Worm (Caenorhabditis elegans) whole organism, L3 larva: ENCODE measurements around the gene clic-1.

Source experiments
- R02D3.7 ChIP-seq: fragments of 150-350 bp; optimal IDR thresholded peaks from 2 replicates; lab custom pipeline; 2014; ENCODE audit warnings: missing biosample characterization, missing genetic modification characterization
- ZK546.5 ChIP-seq: sonication (generic microtip); optimal IDR thresholded peaks from 2 replicates; lab custom pipeline; 2017; ENCODE audit warnings: missing biosample characterization, missing genetic modification characterization
- ama-1 ChIP-seq: fragments of 150-350 bp; optimal IDR thresholded peaks from 2 replicates; lab custom pipeline; 2018
- ceh-16 ChIP-seq: sonication (generic microtip); optimal IDR thresholded peaks from 2 replicates; lab custom pipeline; 2017; ENCODE audit warnings: missing biosample characterization, missing genetic modification characterization
- ceh-28 ChIP-seq: fragments of 150-350 bp; optimal IDR thresholded peaks from 2 replicates; lab custom pipeline; 2014; ENCODE audit warnings: missing biosample characterization, missing genetic modification reagents, missing genetic modification characterization
- ceh-9 ChIP-seq: sonication (generic microtip); optimal IDR thresholded peaks from 2 replicates; lab custom pipeline; 2018; ENCODE audit warnings: missing biosample characterization, missing genetic modification characterization
- daf-12 ChIP-seq: fragments of 150-350 bp; optimal IDR thresholded peaks from 2 replicates; lab custom pipeline; 2014; ENCODE audit warnings: missing biosample characterization, missing genetic modification reagents, missing genetic modification characterization
- egl-27 ChIP-seq: sonication (generic microtip); optimal IDR thresholded peaks from 4 replicates; lab custom pipeline; 2017; ENCODE audit warnings: missing biosample characterization, missing genetic modification reagents, missing genetic modification characterization
- egl-5 ChIP-seq: fragments of 150-350 bp; optimal IDR thresholded peaks from 2 replicates; lab custom pipeline; 2017; ENCODE audit warnings: missing biosample characterization, missing genetic modification reagents, missing genetic modification characterization, inconsistent platforms
- elt-1 ChIP-seq: fragments of 150-350 bp; optimal IDR thresholded peaks from 2 replicates; lab custom pipeline; 2014; ENCODE audit warnings: missing biosample characterization, missing genetic modification characterization
- elt-3 ChIP-seq, 3 experiments: fragments of 150-350 bp in 1 of 3; sonication (generic microtip) in 2 of 3; optimal IDR thresholded peaks; 2 replicates in 2 of 3; 4 replicates in 1 of 3; lab custom pipeline; 2014 to 2017; ENCODE audit warnings: missing biosample characterization in 3 of 3, missing genetic modification characterization in 3 of 3
- eor-1 ChIP-seq, 2 experiments: fragments of 150-350 bp; optimal IDR thresholded peaks; 2 replicates each; lab custom pipeline; 2014 to 2018; ENCODE audit warnings: missing biosample characterization in 2 of 2, missing genetic modification characterization in 2 of 2
- fkh-10 ChIP-seq: sonication (generic microtip); optimal IDR thresholded peaks from 2 replicates; lab custom pipeline; 2017; ENCODE audit warnings: missing biosample characterization, missing genetic modification reagents, missing genetic modification characterization
- lin-15B ChIP-seq: fragments of 150-350 bp; optimal IDR thresholded peaks from 2 replicates; lab custom pipeline; 2014; ENCODE audit warnings: missing biosample characterization, missing genetic modification characterization
- lsy-12 ChIP-seq: sonication (generic microtip); optimal IDR thresholded peaks from 2 replicates; lab custom pipeline; 2016; ENCODE audit warnings: mild to moderate bottlenecking, missing genetic modification characterization, missing compliant biosample characterization
- mdl-1 ChIP-seq: fragments of 150-350 bp; optimal IDR thresholded peaks from 2 replicates; lab custom pipeline; 2014; ENCODE audit warnings: missing biosample characterization, missing genetic modification characterization
- nfya-1 ChIP-seq: sonication (generic microtip); optimal IDR thresholded peaks from 2 replicates; lab custom pipeline; 2017; ENCODE audit warnings: missing genetic modification characterization, mild to moderate bottlenecking, missing compliant biosample characterization, antibody characterized with exemption, moderate library complexity; ENCODE audit not compliant: insufficient read depth
- nhr-11 ChIP-seq: fragments of 150-350 bp; optimal IDR thresholded peaks from 2 replicates; lab custom pipeline; 2014; ENCODE audit warnings: missing biosample characterization, missing genetic modification characterization
- nhr-12 ChIP-seq: fragments of 150-350 bp; optimal IDR thresholded peaks from 2 replicates; lab custom pipeline; 2014; ENCODE audit warnings: missing biosample characterization, missing genetic modification characterization
- nhr-23 ChIP-seq: fragments of 150-350 bp; optimal IDR thresholded peaks from 2 replicates; lab custom pipeline; 2014; ENCODE audit warnings: missing biosample characterization, missing genetic modification reagents, missing genetic modification characterization
- nhr-237 ChIP-seq: fragments of 150-350 bp; optimal IDR thresholded peaks from 2 replicates; lab custom pipeline; 2014; ENCODE audit warnings: missing biosample characterization, missing genetic modification characterization
- nhr-28 ChIP-seq: fragments of 150-350 bp; optimal IDR thresholded peaks from 2 replicates; lab custom pipeline; 2014; ENCODE audit warnings: missing biosample characterization, missing genetic modification characterization
- nhr-43 ChIP-seq: sonication (generic microtip); optimal IDR thresholded peaks from 2 replicates; lab custom pipeline; 2016; ENCODE audit warnings: mild to moderate bottlenecking, missing genetic modification characterization, missing compliant biosample characterization; ENCODE audit not compliant: poor library complexity, severe bottlenecking
- nhr-67 ChIP-seq: fragments of 150-350 bp; optimal IDR thresholded peaks from 2 replicates; lab custom pipeline; 2014; ENCODE audit warnings: missing biosample characterization, missing genetic modification characterization
- nhr-76 ChIP-seq: fragments of 150-350 bp; sonication (generic microtip); optimal IDR thresholded peaks from 5 replicates; lab custom pipeline; 2014; ENCODE audit warnings: missing biosample characterization, missing genetic modification characterization
- nhr-77 ChIP-seq: fragments of 150-350 bp; optimal IDR thresholded peaks from 2 replicates; lab custom pipeline; 2014; ENCODE audit warnings: missing biosample characterization, missing genetic modification characterization
- pha-4 ChIP-seq: fragments of 150-350 bp; optimal IDR thresholded peaks from 2 replicates; lab custom pipeline; 2014; ENCODE audit warnings: missing biosample characterization, missing genetic modification reagents, missing genetic modification characterization
- pqm-1 ChIP-seq: fragments of 150-350 bp; optimal IDR thresholded peaks from 2 replicates; lab custom pipeline; 2017; ENCODE audit warnings: missing biosample characterization, missing genetic modification characterization, inconsistent platforms
- sea-2 ChIP-seq: fragments of 150-350 bp; sonication (generic microtip); optimal IDR thresholded peaks from 4 replicates; lab custom pipeline; 2014; ENCODE audit warnings: missing biosample characterization, missing genetic modification reagents, missing genetic modification characterization
- snpc-4 ChIP-seq: fragments of 150-350 bp; optimal IDR thresholded peaks from 2 replicates; lab custom pipeline; 2014; ENCODE audit warnings: missing biosample characterization, missing genetic modification characterization
- unc-39 ChIP-seq: sonication (generic microtip); optimal IDR thresholded peaks from 4 replicates; lab custom pipeline; 2017; ENCODE audit warnings: missing biosample characterization, missing genetic modification characterization
- unc-62 ChIP-seq: fragments of 150-350 bp; sonication (generic microtip); optimal IDR thresholded peaks from 4 replicates; lab custom pipeline; 2014; ENCODE audit warnings: missing biosample characterization, missing genetic modification reagents, missing genetic modification characterization
- zag-1 ChIP-seq: fragments of 150-350 bp; optimal IDR thresholded peaks from 2 replicates; lab custom pipeline; 2014; ENCODE audit warnings: missing biosample characterization, missing genetic modification characterization
- ztf-11 ChIP-seq: fragments of 150-350 bp; optimal IDR thresholded peaks from 2 replicates; lab custom pipeline; 2014; ENCODE audit warnings: missing biosample characterization, missing genetic modification characterization
- ztf-4 ChIP-seq: fragments of 150-350 bp; optimal IDR thresholded peaks from 2 replicates; lab custom pipeline; 2014; ENCODE audit warnings: missing biosample characterization, missing genetic modification characterization

The clic-1 gene

DNA sequence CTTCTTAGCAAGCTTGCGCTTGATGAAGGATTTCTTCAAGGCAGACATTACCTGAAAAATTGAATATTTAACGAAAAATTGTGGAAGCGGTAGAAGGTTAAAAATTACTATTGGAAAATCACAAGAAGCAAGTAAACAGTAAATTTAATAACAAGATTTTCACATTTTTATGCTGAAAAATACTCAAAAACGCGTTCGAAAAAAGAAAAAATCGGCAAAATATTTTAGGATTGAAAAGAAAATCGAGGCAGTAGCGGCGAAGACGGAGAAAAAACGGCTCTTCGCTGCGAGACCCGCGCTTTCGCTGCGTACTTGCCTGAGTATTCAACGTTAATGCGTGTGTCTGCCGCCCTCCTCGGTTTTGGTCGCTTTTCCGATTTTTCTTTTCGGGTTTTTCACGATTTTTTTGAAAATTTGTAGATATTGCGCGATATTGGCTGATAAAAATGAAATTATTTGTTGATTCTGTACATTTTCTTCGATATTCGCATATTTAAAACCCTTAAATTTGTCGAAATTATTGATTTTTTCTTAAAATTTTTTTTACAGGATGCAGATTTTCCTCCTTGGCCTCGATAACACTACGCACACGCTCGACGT is 41.4 kb upstream of the clic-1 start, which contains the start of the genes rpl-39 and rps-30 (continued):
- TF ChIP-seq eor-1 (tag; optimal IDR thresholded peaks at IDR 0.05; lab: Kevin White, UChicago) (no peak), sea-2 (GFP tag; lab: Kevin White, UChicago) (no peak), nhr-11 (tag; lab: Kevin White, UChicago) (peak; percentile 53), mdl-1 (no peak), unc-62 (no peak), R02D3.7 (tag; lab: Kevin White, UChicago) (peak; percentile 91), nhr-237 (tag; lab: Kevin White, UChicago) (no peak), elt-3 (tag; optimal IDR thresholded peaks at IDR 0.05; lab: Kevin White, UChicago) (peak in 1 of 3 experiments; percentile 77)

- TF ChIP-seq ama-1 (lab: Kevin White, UChicago) (peak; percentile 32), nhr-67 (tag; lab: Kevin White, UChicago) (no peak), ceh-9 (no peak), fkh-10 (GFP tag; lab: Kevin White, UChicago) (no peak), mdl-1 (no peak), sea-2 (GFP tag; lab: Kevin White, UChicago) (no peak), ceh-28 (tag; lab: Kevin White, UChicago) (no peak), nhr-23 (tag; lab: Kevin White, UChicago) (no peak), pqm-1 (tag; lab: Kevin White, UChicago) (no peak), nhr-43 (tag; lab: Kevin White, UChicago) (peak; percentile 47), pha-4 (tag; lab: Kevin White, UChicago) (no peak)
These were observed 40.5 kb upstream of the clic-1 start for ce11 chrV:7775226-7775625.

DNA sequence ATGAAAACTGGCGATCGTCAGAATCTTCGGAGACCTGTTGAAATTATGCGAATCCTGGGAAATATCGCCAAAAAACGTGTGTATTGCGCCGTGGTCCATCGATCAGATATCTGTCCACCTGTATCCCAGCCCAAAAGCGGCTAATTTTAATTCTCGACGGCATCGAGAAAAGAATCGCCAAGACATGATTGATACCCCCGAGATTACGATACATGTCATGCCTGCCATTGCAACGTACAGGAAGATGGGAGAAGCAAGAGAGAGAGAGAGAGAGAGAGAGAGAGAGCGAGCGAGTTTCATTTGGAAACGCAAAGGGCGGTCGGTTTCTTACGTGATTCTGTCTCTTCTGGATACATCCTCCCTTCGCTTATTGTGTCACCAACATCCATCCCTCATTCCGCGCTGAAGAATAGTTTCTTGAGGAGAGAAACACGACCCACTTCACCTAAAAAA is 39.5 kb upstream of the clic-1 start, which contains the start of gene grl-10:
grl-10 (plus strand) TSS at position 403 of the 453 bp plus-strand sequence.
- peak; percentile 61 for TF ChIP-seq nhr-43 (tag; lab: Kevin White, UChicago)
- no peak for TF ChIP-seq daf-12 (tag; lab: Kevin White, UChicago)

ce11 chrV:7773647-7774046 is 38.9 kb upstream of the clic-1 start:
- no peak for TF ChIP-seq ztf-4 (tag; lab: Kevin White, UChicago)
- TF ChIP-seq egl-5 (tag; lab: Kevin White, UChicago) = no peak
- TF ChIP-seq egl-27 (tag; lab: Kevin White, UChicago) = no peak
- no peak for TF ChIP-seq unc-39 (tag; lab: Kevin White, UChicago)
- no peak for TF ChIP-seq ceh-16 (tag; lab: Kevin White, UChicago)
- no peak for TF ChIP-seq lin-15B
- no peak for TF ChIP-seq lsy-12
- no peak for TF ChIP-seq ztf-11 (tag; lab: Kevin White, UChicago)
- no peak for TF ChIP-seq pha-4 (tag; lab: Kevin White, UChicago)
- TF ChIP-seq snpc-4 (tag; lab: Kevin White, UChicago) = no peak
- no peak for TF ChIP-seq nhr-12 (tag; lab: Kevin White, UChicago)
- TF ChIP-seq nhr-76 (tag; lab: Kevin White, UChicago) = no peak
- no peak for TF ChIP-seq zag-1 (tag; lab: Kevin White, UChicago)
- no peak for TF ChIP-seq nhr-28 (tag; lab: Kevin White, UChicago)
- no peak for TF ChIP-seq ama-1 (lab: Kevin White, UChicago)
- TF ChIP-seq elt-3 (tag; optimal IDR thresholded peaks at IDR 0.05; lab: Kevin White, UChicago) = no peak
- TF ChIP-seq nhr-67 (tag; lab: Kevin White, UChicago) = no peak
- TF ChIP-seq nfya-1 (tag; lab: Kevin White, UChicago) = no peak
- no peak for TF ChIP-seq sea-2 (GFP tag; lab: Kevin White, UChicago)
- TF ChIP-seq, all 47 proteins: peak for 0

- TF ChIP-seq nhr-77 (no peak), nhr-28 (tag; lab: Kevin White, UChicago) (no peak), ZK546.5 (no peak), ceh-9 (no peak), lin-15B (no peak), zag-1 (tag; lab: Kevin White, UChicago) (no peak), nhr-11 (tag; lab: Kevin White, UChicago) (no peak), unc-62 (no peak), elt-1 (tag; lab: Kevin White, UChicago) (no peak), ztf-11 (tag; lab: Kevin White, UChicago) (no peak)
These were observed 36.2 kb upstream of the clic-1 start, which contains the start of gene frpr-3 for ce11 chrV:7770961-7771360. Gene frpr-3, plus strand, starts transcription at chrV:7771261.
